Worm (Caenorhabditis elegans): ENCODE measurements around the gene C23G10.10.

The C23G10.10 gene

DNA sequence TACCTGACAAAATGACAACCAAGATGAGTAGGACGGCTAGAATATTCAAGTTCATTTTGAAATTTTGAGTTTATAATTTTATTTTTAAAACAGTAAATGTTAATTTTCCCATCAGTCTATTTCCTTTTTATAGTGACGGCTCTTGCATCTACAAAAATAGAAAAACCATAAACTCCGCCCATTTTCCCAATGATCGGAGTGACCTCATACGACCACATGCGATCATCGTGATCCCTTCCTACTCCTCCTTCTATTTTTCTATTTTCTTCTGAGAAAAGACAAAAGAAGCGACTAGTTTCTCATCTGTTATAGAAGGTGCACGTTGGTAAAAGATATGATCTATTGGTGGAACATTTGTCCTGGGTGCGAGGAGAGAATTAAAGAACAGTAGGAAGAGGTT, 1.7 kb upstream of the C23G10.10 start, which contains the start of gene C23G10.11:
Gene C23G10.11 (minus strand): TSS at position 101 of the 400 bp plus-strand sequence.
- TF ChIP-seq lin-54 (GFP tag; optimal IDR thresholded peaks at IDR 0.05) (no peak), dpff-1 (tag; optimal IDR thresholded peaks at IDR 0.05) (no peak), let-607 (tag; optimal IDR thresholded peaks at IDR 0.05) (no peak), B0035.1 (tag; optimal IDR thresholded peaks at IDR 0.05) (no peak), T26A5.8 (tag; optimal IDR thresholded peaks at IDR 0.05) (no peak), nhr-179 (tag; optimal IDR thresholded peaks at IDR 0.05) (no peak), chd-7 (tag; optimal IDR thresholded peaks at IDR 0.05) (no peak), F23B12.7 (tag; optimal IDR thresholded peaks at IDR 0.05; ENCODE audit: insufficient read depth) (no peak), ceh-79 (tag; optimal IDR thresholded peaks at IDR 0.05) (no peak), F33H1.4 (GFP tag; IDR thresholded peaks at IDR 0.05) (no peak), Y56A3A.18 (GFP tag; IDR thresholded peaks at IDR 0.05) (no peak), sdz-38 (tag; optimal IDR thresholded peaks at IDR 0.05) (no peak), hsf-1 (GFP tag; IDR thresholded peaks at IDR 0.05) (no peak), F57A8.1 (GFP tag; optimal IDR thresholded peaks at IDR 0.05) (no peak)

DNA sequence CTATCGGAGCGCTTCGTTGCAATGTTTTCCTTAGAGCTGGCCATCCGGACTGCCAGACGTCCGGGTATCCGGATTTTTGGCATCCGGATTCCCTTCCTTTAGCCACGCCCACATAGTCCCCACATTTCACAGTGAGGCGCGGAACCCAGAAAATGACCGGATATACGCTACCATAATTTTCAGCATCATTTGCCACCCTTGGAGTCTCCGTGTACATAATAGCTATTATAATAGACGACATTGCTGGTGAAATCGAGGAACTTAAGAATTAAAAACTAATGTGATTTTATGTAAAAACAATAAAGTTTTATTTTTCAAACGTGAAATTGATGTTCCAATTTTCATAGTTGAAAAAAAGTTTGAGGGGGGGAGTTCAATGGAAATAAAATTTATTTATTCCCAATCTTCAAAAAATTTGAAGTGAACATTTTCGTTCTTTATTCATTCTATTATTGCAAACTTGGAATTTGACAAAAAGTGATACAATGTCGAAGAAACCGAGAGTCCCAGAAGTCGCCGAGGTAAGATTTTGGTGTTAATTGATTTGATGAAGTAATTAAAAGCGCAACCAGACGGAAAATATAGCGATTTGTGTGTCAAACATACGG, 3.5 kb downstream of the C23G10.10 start:
- TF ChIP-seq rec-8 (tag; optimal IDR thresholded peaks at IDR 0.05) (peak in 1 of 2 experiments; percentile 27), attf-6 (GFP tag; IDR thresholded peaks at IDR 0.05) (peak; percentile 85; the same call in 1 of the 2 replicates), K12H6.12 (tag; optimal IDR thresholded peaks at IDR 0.05) (no peak), snpc-1.3 (tag; optimal IDR thresholded peaks at IDR 0.05; ENCODE audit: insufficient read depth) (peak; percentile 71), F39B2.1 (GFP tag; IDR thresholded peaks at IDR 0.05) (no peak), hrde-1 (tag; optimal IDR thresholded peaks at IDR 0.05; ENCODE audit: borderline replicate concordance) (peak; percentile 85), ztf-18 (tag; optimal IDR thresholded peaks at IDR 0.05) (peak; percentile 67), nfya-2 (GFP tag; IDR thresholded peaks at IDR 0.05) (0 out of 2 replicates have a peak, but pooled peaks have one; percentile 36), lag-1 (GFP tag; IDR thresholded peaks at IDR 0.05) (no peak), nhr-179 (tag; optimal IDR thresholded peaks at IDR 0.05) (no peak), ama-1 (optimal IDR thresholded peaks at IDR 0.05) (no peak), ama-1 (GFP tag; optimal IDR thresholded peaks at IDR 0.05) (peak in 1 of 2 experiments; percentile 35), him-1 (tag; optimal IDR thresholded peaks at IDR 0.05) (peak; percentile 73), lsl-1 (GFP tag; optimal IDR thresholded peaks at IDR 0.05) (peak; percentile 62), snpc-1.1 (tag; optimal IDR thresholded peaks at IDR 0.05; ENCODE audit: insufficient read depth) (peak; percentile 97), lir-1 (GFP tag; conservative IDR thresholded peaks at IDR 0.05) (0 out of 2 replicates have a peak, but pooled peaks have one; percentile 9), lin-26 (GFP tag; IDR thresholded peaks at IDR 0.05) (peak; percentile 66; the same call in 1 of the 2 replicates), snpc-4 (GFP tag; optimal IDR thresholded peaks at IDR 0.05) (peak; percentile 90), snpc-4 (tag; optimal IDR thresholded peaks at IDR 0.05) (peak; percentile 85 to 93 (median 90)), die-1 (tag; optimal IDR thresholded peaks at IDR 0.05) (no peak), ceh-100 (GFP tag; IDR thresholded peaks at IDR 0.05) (no peak), repo-1 (tag; optimal IDR thresholded peaks at IDR 0.05) (peak; percentile 21), ceh-40 (GFP tag; IDR thresholded peaks at IDR 0.05) (no peak), tlf-1 (GFP tag; optimal IDR thresholded peaks at IDR 0.05) (peak; percentile 34), rpc-1 (optimal IDR thresholded peaks at IDR 0.05) (no peak), rpc-1 (tag; optimal IDR thresholded peaks at IDR 0.05) (peak; percentile 7), rcor-1 (GFP tag; IDR thresholded peaks at IDR 0.05) (0 out of 2 replicates have a peak, but pooled peaks have one; percentile 40), F49E8.2 (tag; optimal IDR thresholded peaks at IDR 0.05; ENCODE audit: insufficient read depth) (peak; percentile 83), B0261.1 (tag; optimal IDR thresholded peaks at IDR 0.05) (peak; percentile 4), chd-7 (tag; optimal IDR thresholded peaks at IDR 0.05) (peak; percentile 32), tbp1 (GFP tag; optimal IDR thresholded peaks at IDR 0.05) (peak; percentile 73), nhr-27 (tag; optimal IDR thresholded peaks at IDR 0.05) (no peak), F33H1.4 (GFP tag; IDR thresholded peaks at IDR 0.05) (peak; percentile 35; the same call in 1 of the 2 replicates), lin-54 (GFP tag; optimal IDR thresholded peaks at IDR 0.05) (peak; percentile 12), snpc-3.4 (tag; optimal IDR thresholded peaks at IDR 0.05) (peak; percentile 69)
